Fruit fly (Drosophila melanogaster): Measurements from ENCODE around the gene ATPsynbetaL.

ATPsynbetaL gene

DNA sequence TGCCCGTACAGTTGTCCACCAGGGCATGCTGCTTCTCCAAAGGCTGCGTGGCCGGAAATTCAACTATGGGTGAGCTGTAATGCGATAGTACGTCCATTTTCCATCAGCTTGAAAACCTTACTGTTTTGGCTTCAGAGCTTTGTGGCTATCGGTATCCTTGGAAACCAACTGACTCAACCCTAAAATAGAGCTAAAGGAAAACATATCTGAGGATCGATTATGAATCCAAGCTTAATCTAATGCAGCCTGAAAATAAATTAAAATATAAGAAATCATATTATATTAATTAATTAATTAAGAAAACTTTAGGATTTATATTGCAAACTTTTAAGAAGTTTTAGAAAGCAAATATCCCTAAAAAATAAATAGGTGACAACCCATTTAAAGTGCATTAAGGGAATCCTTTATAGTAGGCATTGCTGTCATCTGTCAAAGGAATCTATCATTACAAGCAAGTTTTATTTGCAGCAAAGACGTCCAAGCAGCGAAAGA is at the start of gene ATPsynbetaL, which contains the start of gene CG13074:
Gene ATPsynbetaL (plus strand): TSS at position 442 of the 492 bp plus-strand sequence.
Gene CG13074 (minus strand): TSS at position 101 of the 492 bp plus-strand sequence.
- TF ChIP-seq cnc (optimal IDR thresholded peaks at IDR 0.05): no peak
- no peak for TF ChIP-seq Clk (GFP tag; optimal IDR thresholded peaks at IDR 0.05)
- TF ChIP-seq CG1620 (GFP tag; optimal IDR thresholded peaks at IDR 0.05): no peak
- TF ChIP-seq ovo (GFP tag; optimal IDR thresholded peaks at IDR 0.05): no peak
- no peak for TF ChIP-seq CG5204 (GFP tag; optimal IDR thresholded peaks at IDR 0.05)
- TF ChIP-seq Hr96 (GFP tag; optimal IDR thresholded peaks at IDR 0.05): no peak
- no peak for TF ChIP-seq CG7101 (tag; optimal IDR thresholded peaks at IDR 0.05)
- no peak for TF ChIP-seq bab1 (GFP tag; optimal IDR thresholded peaks at IDR 0.05)
- TF ChIP-seq kay (GFP tag; ENCODE audit: borderline replicate concordance): no peak
- TF ChIP-seq CG33017 (tag; optimal IDR thresholded peaks at IDR 0.05): no peak

DNA sequence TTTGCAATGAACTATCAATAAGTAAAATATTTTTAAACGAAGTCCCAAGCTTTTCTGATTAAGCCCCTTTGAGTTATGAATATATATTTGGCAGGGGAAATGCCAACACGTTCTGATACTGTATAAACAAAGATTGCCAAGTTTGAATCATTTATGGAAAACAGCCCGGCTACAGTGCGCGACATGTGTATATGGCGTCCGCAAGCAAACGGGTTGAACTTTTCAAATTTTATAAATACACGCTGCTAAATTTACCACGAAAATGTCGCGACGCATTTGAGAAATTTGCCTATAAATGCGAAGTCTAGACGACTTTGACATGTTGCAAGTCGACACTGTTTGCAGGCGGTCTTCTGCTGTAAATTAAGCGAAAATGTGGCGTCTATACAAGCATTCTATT is 49.5 kb upstream of the ATPsynbetaL start:
- peak; percentile 56 for TF ChIP-seq kay (GFP tag; ENCODE audit: borderline replicate concordance)
- no peak for TF ChIP-seq CG5204 (GFP tag; optimal IDR thresholded peaks at IDR 0.05)
- TF ChIP-seq CG14711 (tag; optimal IDR thresholded peaks at IDR 0.05): no peak
- TF ChIP-seq Mnt (GFP tag; optimal IDR thresholded peaks at IDR 0.05): peak; percentile 4
- TF ChIP-seq CG33017 (tag; optimal IDR thresholded peaks at IDR 0.05): peak; percentile 17
- TF ChIP-seq tj (GFP tag; optimal IDR thresholded peaks at IDR 0.05): peak; percentile 36
- TF ChIP-seq cic (GFP tag; optimal IDR thresholded peaks at IDR 0.05): no peak
- TF ChIP-seq CG1620 (GFP tag; optimal IDR thresholded peaks at IDR 0.05): no peak
- TF ChIP-seq ovo (GFP tag; optimal IDR thresholded peaks at IDR 0.05): no peak
- no peak for TF ChIP-seq Hr96 (GFP tag; optimal IDR thresholded peaks at IDR 0.05)
- TF ChIP-seq CG12768 (GFP tag; optimal IDR thresholded peaks at IDR 0.05): peak; percentile 64
- TF ChIP-seq cnc (optimal IDR thresholded peaks at IDR 0.05): no peak
- TF ChIP-seq CG11617 (GFP tag; optimal IDR thresholded peaks at IDR 0.05): peak; percentile 5
- TF ChIP-seq CG7045 (GFP tag; optimal IDR thresholded peaks at IDR 0.05): peak; percentile 49
- TF ChIP-seq Clk (GFP tag; optimal IDR thresholded peaks at IDR 0.05): peak; percentile 27
- TF ChIP-seq Crg-1 (GFP tag; optimal IDR thresholded peaks at IDR 0.05): no peak
- peak; percentile 37 for TF ChIP-seq CG7101 (tag; optimal IDR thresholded peaks at IDR 0.05)
- TF ChIP-seq bab1 (GFP tag; optimal IDR thresholded peaks at IDR 0.05): peak; percentile 49
- peak; percentile 68 for TF ChIP-seq pad (GFP tag; optimal IDR thresholded peaks at IDR 0.05)
- no peak for TF ChIP-seq toe (GFP tag; optimal IDR thresholded peaks at IDR 0.05)

DNA sequence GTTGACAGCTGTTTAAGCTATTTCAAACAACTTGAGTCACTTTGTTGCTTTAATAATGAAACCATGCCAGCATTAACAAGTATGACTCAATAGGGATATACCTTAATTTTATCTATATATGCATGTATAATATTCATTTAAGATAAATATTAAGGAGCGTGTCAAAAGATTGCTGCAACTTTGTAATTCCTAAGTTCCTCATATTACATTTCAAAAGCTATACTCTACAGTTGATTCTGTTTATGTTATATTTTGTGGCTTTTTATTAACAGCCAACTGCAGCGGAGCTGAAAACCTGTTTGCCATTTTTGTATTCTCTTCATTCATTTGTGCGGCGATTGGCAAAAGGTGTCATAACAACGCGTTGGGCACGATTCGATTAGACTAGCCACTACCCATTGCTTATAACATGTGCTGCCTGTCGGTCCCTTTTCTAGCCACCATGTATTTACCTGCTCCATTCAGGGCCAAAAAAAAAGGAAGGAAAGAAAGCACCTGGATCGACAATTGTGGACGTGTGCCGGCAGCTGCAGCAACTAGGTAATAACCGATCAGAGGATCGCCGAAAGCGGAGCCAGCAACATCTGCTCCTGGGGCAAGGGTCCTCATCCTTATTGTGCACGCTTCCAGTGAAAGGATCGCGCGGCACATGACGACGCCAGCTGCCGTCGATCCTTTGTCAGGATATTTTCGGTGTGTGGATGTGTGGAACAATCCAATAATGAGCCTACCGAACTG is 48.7 kb upstream of the ATPsynbetaL start:
- no peak for TF ChIP-seq CG14711 (tag; optimal IDR thresholded peaks at IDR 0.05)

DNA sequence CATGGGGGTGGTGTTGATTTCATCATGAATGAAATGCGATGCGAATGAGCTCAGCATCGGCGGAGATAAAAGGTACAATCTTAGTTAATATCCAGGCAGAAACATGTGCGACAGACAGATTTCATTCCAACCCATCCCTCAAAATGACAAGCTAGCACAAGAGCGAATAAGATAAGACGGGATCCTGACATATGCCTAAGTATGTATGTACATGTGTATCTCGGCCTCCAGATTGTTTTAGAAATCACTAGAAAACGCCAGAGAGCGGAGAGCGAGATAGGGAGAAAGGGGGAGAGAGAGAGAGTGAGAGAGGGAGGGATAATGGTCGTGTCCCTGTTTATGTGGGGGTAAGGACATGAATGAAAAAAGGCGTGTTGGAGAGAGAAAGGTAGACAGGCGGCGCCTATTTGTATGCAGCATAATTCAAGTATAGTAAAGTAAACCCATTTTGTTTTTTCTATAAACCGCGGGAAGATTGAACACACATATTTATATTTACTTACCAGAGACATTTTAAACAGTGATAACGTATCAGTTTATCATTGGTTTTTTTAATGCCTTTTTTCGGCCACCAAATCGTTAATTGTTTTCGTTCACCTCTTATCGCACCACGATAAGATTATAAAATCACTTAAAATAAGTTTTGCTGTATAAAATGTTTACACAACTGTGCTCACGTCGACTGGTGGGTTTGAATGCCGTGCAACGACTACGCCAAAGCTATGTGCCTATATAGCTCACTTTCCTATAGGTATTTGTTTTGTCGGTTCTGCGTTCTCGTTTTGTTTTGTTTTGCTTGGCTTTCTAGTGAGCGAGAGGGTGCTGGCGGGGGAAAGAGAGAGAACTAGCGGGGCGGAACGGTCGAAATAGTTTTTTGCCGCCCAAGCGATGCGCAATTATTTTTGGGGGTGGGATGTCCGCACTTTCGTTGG is 47.4 kb upstream of the ATPsynbetaL start:
- TF ChIP-seq pad (GFP tag; optimal IDR thresholded peaks at IDR 0.05) (peak; percentile 21), CG5204 (GFP tag; optimal IDR thresholded peaks at IDR 0.05) (no peak), Crg-1 (GFP tag; optimal IDR thresholded peaks at IDR 0.05) (peak; percentile 47), CG1620 (GFP tag; optimal IDR thresholded peaks at IDR 0.05) (peak; percentile 19), ovo (GFP tag; optimal IDR thresholded peaks at IDR 0.05) (peak; percentile 48), Hr96 (GFP tag; optimal IDR thresholded peaks at IDR 0.05) (peak; percentile 13), CG12768 (GFP tag; optimal IDR thresholded peaks at IDR 0.05) (peak; percentile 75), bab1 (GFP tag; optimal IDR thresholded peaks at IDR 0.05) (no peak), CG11617 (GFP tag; optimal IDR thresholded peaks at IDR 0.05) (peak; percentile 78), CG14711 (tag; optimal IDR thresholded peaks at IDR 0.05) (peak; percentile 33), tj (GFP tag; optimal IDR thresholded peaks at IDR 0.05) (peak; percentile 17), cnc (optimal IDR thresholded peaks at IDR 0.05) (no peak), cic (GFP tag; optimal IDR thresholded peaks at IDR 0.05) (peak; percentile 93), kay (GFP tag; ENCODE audit: borderline replicate concordance) (peak; percentile 47), CG7101 (tag; optimal IDR thresholded peaks at IDR 0.05) (peak; percentile 38), Clk (GFP tag; optimal IDR thresholded peaks at IDR 0.05) (peak; percentile 39), Mnt (GFP tag; optimal IDR thresholded peaks at IDR 0.05) (peak; percentile 79), CG33017 (tag; optimal IDR thresholded peaks at IDR 0.05) (peak; percentile 82), CG7045 (GFP tag; optimal IDR thresholded peaks at IDR 0.05) (peak; percentile 23), toe (GFP tag; optimal IDR thresholded peaks at IDR 0.05) (no peak)

DNA sequence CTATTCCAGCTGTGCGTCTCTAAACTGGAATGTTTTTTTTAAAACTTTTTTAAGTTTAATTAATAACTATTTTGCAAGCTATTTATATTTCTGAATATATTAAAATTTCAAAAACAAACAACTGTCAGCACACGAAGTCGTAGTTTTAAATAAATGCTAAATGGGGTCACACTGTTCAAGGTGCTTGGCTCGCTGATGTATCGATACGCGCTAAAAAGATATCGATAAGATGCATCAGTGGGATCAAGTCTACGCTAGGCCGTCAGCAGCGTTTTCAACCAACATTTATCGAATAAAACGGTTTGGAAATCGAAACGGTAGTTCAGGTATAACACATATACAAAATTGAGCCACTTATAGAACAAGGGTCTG is 46.8 kb upstream of the ATPsynbetaL start, which contains the start of gene Diap1:
Gene Diap1 (minus strand): TSS at position 148 of the 372 bp plus-strand sequence.
- TF ChIP-seq Clk (GFP tag; optimal IDR thresholded peaks at IDR 0.05) (no peak), bab1 (GFP tag; optimal IDR thresholded peaks at IDR 0.05) (peak; percentile 33), Mnt (GFP tag; optimal IDR thresholded peaks at IDR 0.05) (peak; percentile 35), CG7101 (tag; optimal IDR thresholded peaks at IDR 0.05) (no peak), CG12768 (GFP tag; optimal IDR thresholded peaks at IDR 0.05) (no peak), cic (GFP tag; optimal IDR thresholded peaks at IDR 0.05) (no peak), kay (GFP tag; ENCODE audit: borderline replicate concordance) (peak; percentile 89), toe (GFP tag; optimal IDR thresholded peaks at IDR 0.05) (peak; percentile 44)

Measured in whole organism, adult.